Worm (Caenorhabditis elegans) whole organism, L4/young adult: ENCODE data around the gene F36H12.5.
"Not testable (repeated sequence)": the region's sequence is repeated elsewhere in the genome, so short reads cannot be mapped to it uniquely, and the experiment has no call there.

Experiments used
- W03F9.2 ChIP-seq: fragments of 150-350 bp; optimal IDR thresholded peaks from 2 replicates; lab custom pipeline; 2014; ENCODE audit warnings: missing biosample characterization, missing genetic modification characterization
- him-1 ChIP-seq: sonication (generic microtip); optimal IDR thresholded peaks from 2 replicates; lab custom pipeline; 2016; ENCODE audit warnings: missing genotype, missing genetic modification reagents, missing genetic modification characterization, missing compliant biosample characterization

DNA sequence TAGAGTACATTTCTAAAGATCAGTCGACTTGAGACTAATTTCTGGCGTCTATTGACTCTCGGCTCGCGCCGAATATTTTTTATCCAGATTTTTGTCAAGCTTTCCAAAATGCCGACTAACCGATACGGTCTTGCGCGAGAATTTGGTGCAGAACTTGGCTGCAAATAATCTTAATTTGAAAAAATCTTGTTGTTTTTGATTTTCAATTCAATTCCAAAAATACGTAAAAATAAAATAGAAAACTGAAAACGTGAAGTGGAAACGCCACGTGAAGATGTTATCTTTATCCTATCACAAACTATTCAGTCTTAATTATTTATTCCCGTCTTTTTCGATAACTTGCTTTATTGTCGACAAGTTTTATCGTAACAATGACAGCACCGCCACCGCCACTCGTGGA is 8.2 kb upstream of the F36H12.5 start, which contains the start of gene ttbk-2.1:
- not testable (repeated sequence) for TF ChIP-seq him-1, W03F9.2 (tag; lab: Kevin White, UChicago)
